Worm (Caenorhabditis elegans) whole organism, L4 larva: Measurements from ENCODE around the gene bus-18.

Experiments
- Y5F2A.4 ChIP-seq: fragments of 200-800 bp; sonication (Bioruptor generic); optimal IDR thresholded peaks from 2 replicates; lab custom pipeline; 2018; ENCODE audit warnings: mild to moderate bottlenecking, missing genetic modification characterization, missing compliant biosample characterization
- ZK546.5 ChIP-seq, 2 experiments: sonication (generic microtip); optimal IDR thresholded peaks; 2 replicates each; lab custom pipeline; 2017; ENCODE audit warnings: missing biosample characterization in 2 of 2, missing genetic modification characterization in 2 of 2
- ceh-28 ChIP-seq: fragments of 150-350 bp; optimal IDR thresholded peaks from 2 replicates; lab custom pipeline; 2014; ENCODE audit warnings: missing biosample characterization, missing genetic modification reagents, missing genetic modification characterization
- daf-8 ChIP-seq: fragments of 200-800 bp; sonication (Bioruptor generic); IDR thresholded peaks from 2 replicates; pipeline ENCODE4 v1.3.6; 2022; ENCODE audit warnings: missing genetic modification characterization, missing compliant biosample characterization
- dpl-1 ChIP-seq: fragments of 150-350 bp; optimal IDR thresholded peaks from 2 replicates; lab custom pipeline; 2014; ENCODE audit warnings: missing biosample characterization, missing genetic modification reagents, missing genetic modification characterization
- lir-3 ChIP-seq: sonication (generic microtip); optimal IDR thresholded peaks from 2 replicates; lab custom pipeline; 2016; ENCODE audit warnings: mild to moderate bottlenecking, missing genetic modification characterization, missing compliant biosample characterization
- nhr-10 ChIP-seq: fragments of 150-350 bp; optimal IDR thresholded peaks from 2 replicates; lab custom pipeline; 2014; ENCODE audit warnings: missing biosample characterization, missing genetic modification characterization
- nhr-111 ChIP-seq: fragments of 200-800 bp; sonication (Bioruptor generic); optimal IDR thresholded peaks from 2 replicates; lab custom pipeline; 2018; ENCODE audit warnings: mild to moderate bottlenecking, missing genetic modification characterization, missing compliant biosample characterization
- pqm-1 ChIP-seq: sonication (generic microtip); optimal IDR thresholded peaks from 2 replicates; lab custom pipeline; 2017; ENCODE audit warnings: missing biosample characterization, missing genetic modification characterization
- zag-1 ChIP-seq: fragments of 150-350 bp; optimal IDR thresholded peaks from 2 replicates; lab custom pipeline; 2014; ENCODE audit warnings: missing biosample characterization, missing genetic modification characterization

DNA sequence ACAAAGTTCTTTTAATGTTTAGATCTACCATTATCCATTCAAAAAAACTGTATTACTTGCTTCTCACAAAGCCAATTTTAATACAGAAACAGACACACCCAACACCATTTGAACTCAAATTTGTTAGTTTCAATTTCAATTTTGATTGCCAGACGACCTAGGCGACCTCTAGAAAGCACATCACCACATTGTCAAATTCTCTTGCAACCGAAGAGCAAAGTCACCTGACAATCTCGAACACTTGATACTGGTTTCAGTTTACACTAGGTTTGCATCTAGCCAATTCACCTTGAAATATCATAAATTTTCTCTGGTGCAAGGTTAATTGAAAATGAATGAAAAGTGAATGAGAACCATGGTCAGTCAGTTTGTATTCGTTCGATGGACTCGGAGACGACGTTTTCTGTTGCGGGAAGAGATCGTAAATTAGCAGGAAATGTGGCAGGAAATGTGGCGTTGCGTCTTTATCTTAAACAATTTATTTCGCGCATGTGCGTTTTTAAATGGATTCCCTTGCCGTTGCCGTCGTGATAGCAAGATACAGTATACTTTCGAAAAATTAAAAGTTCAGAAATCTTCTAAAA, 23.8 kb downstream of the bus-18 start:
- no peak for TF ChIP-seq Y5F2A.4
- no peak for TF ChIP-seq zag-1 (tag; lab: Kevin White, UChicago)
- TF ChIP-seq dpl-1: no peak
- TF ChIP-seq nhr-10: no peak
- TF ChIP-seq ceh-28: no peak
- no peak for TF ChIP-seq lir-3 (tag; lab: Kevin White, UChicago)
- TF ChIP-seq daf-8: no peak
- no peak for TF ChIP-seq nhr-111
- TF ChIP-seq pqm-1 (tag; lab: Kevin White, UChicago): no peak
- no peak for TF ChIP-seq ZK546.5 (tag; optimal IDR thresholded peaks at IDR 0.05; lab: Kevin White, UChicago)
